Worm (Caenorhabditis elegans) whole organism, midembryonic: ENCODE results near the gene gly-7.
A peak's percentile ranks its signal among the peaks of the same experiment; 100 is the strongest.

Experiments
- T22C8.4 ChIP-seq: fragments of 200-800 bp; sonication (Bioruptor generic); IDR thresholded peaks from 2 replicates; pipeline ENCODE4 v1.3.6; 2022; ENCODE audit warnings: missing genetic modification characterization, missing compliant biosample characterization
- cog-1 ChIP-seq: sonication (generic microtip); optimal IDR thresholded peaks from 2 replicates; lab custom pipeline; 2016; ENCODE audit warnings: missing genetic modification characterization, missing compliant biosample characterization
- flt-1 ChIP-seq: fragments of 200-800 bp; sonication (Bioruptor generic); IDR thresholded peaks from 2 replicates; pipeline ENCODE4 v1.3.6; 2022; ENCODE audit warnings: missing genetic modification characterization, missing compliant biosample characterization
- tab-1 ChIP-seq: fragments of 200-800 bp; sonication (Bioruptor generic); IDR thresholded peaks from 2 replicates; pipeline ENCODE4 v1.3.6; 2022; ENCODE audit warnings: missing genetic modification characterization, missing compliant biosample characterization

- TF ChIP-seq T22C8.4 (GFP tag; lab: Robert Waterston, UW) (peak; percentile 71), tab-1 (GFP tag; lab: Robert Waterston, UW) (peak; percentile 75; the same call in 1 of the 2 replicates), flt-1 (GFP tag; lab: Robert Waterston, UW) (peak; percentile 75; the same call in 1 of the 2 replicates), cog-1 (tag; lab: Kevin White, UChicago) (peak; percentile 63)
Observed at ce11 chrV:1868596-1869263, 47.6 kb upstream of the gly-7 start, which contains the start of gene knl-3.
